Fruit fly (Drosophila melanogaster) whole organism, prepupa: ENCODE data around the gene yuri.

Experiments
- Blimp-1 ChIP-seq: fragments of 200-800 bp; sonication (Bioruptor generic); optimal IDR thresholded peaks from 3 replicates; lab custom pipeline; 2017; ENCODE audit warnings: missing biosample characterization, missing genetic modification characterization, mild to moderate bottlenecking, moderate library complexity, missing genetic modification reagents
- CG10631 ChIP-seq: fragments of 200-800 bp; sonication (Bioruptor generic); optimal IDR thresholded peaks from 2 replicates; lab custom pipeline; 2016; ENCODE audit warnings: missing biosample characterization, missing genetic modification characterization
- CG10669 ChIP-seq: fragments of 200-800 bp; sonication (Bioruptor generic); optimal IDR thresholded peaks from 3 replicates; lab custom pipeline; 2018; ENCODE audit warnings: missing biosample characterization, mild to moderate bottlenecking, missing genetic modification characterization, moderate library complexity
- CG11294 ChIP-seq: fragments of 200-800 bp; sonication (Bioruptor generic); IDR thresholded peaks from 2 replicates; pipeline ENCODE4 v1.3.6; 2022; ENCODE audit warnings: missing biosample characterization, missing genetic modification characterization
- CG11762 ChIP-seq: fragments of 200-800 bp; sonication (Bioruptor generic); optimal IDR thresholded peaks from 3 replicates; lab custom pipeline; 2016; ENCODE audit warnings: missing biosample characterization, missing genetic modification characterization; ENCODE audit not compliant: insufficient read depth
- CG11902 ChIP-seq: fragments of 200-800 bp; sonication (Bioruptor generic); optimal IDR thresholded peaks from 3 replicates; lab custom pipeline; 2016; ENCODE audit warnings: missing biosample characterization, missing genetic modification characterization
- CG15336 ChIP-seq: fragments of 200-800 bp; sonication (Bioruptor generic); IDR thresholded peaks from 2 replicates; pipeline ENCODE4 v1.3.6; 2022; ENCODE audit warnings: missing biosample characterization, missing genetic modification characterization
- CG1621 ChIP-seq: fragments of 200-800 bp; sonication (Bioruptor generic); optimal IDR thresholded peaks from 3 replicates; lab custom pipeline; 2018; ENCODE audit warnings: missing biosample characterization, mild to moderate bottlenecking, missing genetic modification characterization
- CG3032 ChIP-seq: fragments of 200-800 bp; optimal IDR thresholded peaks from 2 replicates; lab custom pipeline; 2019; ENCODE audit warnings: missing biosample characterization, mild to moderate bottlenecking, missing genetic modification characterization, moderate library complexity
- CG31627 ChIP-seq: fragments of 200-800 bp; sonication (Bioruptor generic); optimal IDR thresholded peaks from 3 replicates; lab custom pipeline; 2016; ENCODE audit warnings: missing biosample characterization, missing genetic modification characterization
- CG32006 ChIP-seq: fragments of 200-800 bp; sonication (Bioruptor generic); optimal IDR thresholded peaks from 3 replicates; lab custom pipeline; 2017; ENCODE audit warnings: missing biosample characterization, mild to moderate bottlenecking, missing genetic modification characterization
- CG34406 ChIP-seq: fragments of 200-800 bp; sonication (Bioruptor generic); optimal IDR thresholded peaks from 3 replicates; lab custom pipeline; 2016; ENCODE audit warnings: missing biosample characterization, missing genetic modification characterization
- CG3919 ChIP-seq: fragments of 200-800 bp; sonication (Bioruptor generic); optimal IDR thresholded peaks from 3 replicates; lab custom pipeline; 2016; ENCODE audit warnings: missing biosample characterization, missing genetic modification characterization
- CG4318 ChIP-seq: fragments of 200-800 bp; sonication (Bioruptor generic); optimal IDR thresholded peaks from 3 replicates; lab custom pipeline; 2017; ENCODE audit warnings: missing biosample characterization, mild to moderate bottlenecking, missing genetic modification characterization
- CG6163 ChIP-seq: fragments of 200-800 bp; sonication (Bioruptor generic); IDR thresholded peaks from 3 replicates; pipeline ENCODE4 v1.3.6; 2022; ENCODE audit warnings: missing biosample characterization, missing genetic modification characterization
- CG6792 ChIP-seq: fragments of 200-800 bp; sonication (Bioruptor generic); optimal IDR thresholded peaks from 3 replicates; lab custom pipeline; 2016; ENCODE audit warnings: missing biosample characterization, missing genetic modification characterization
- CG6808 ChIP-seq: fragments of 200-800 bp; sonication (Bioruptor generic); optimal IDR thresholded peaks from 3 replicates; lab custom pipeline; 2017; ENCODE audit warnings: missing biosample characterization, missing genetic modification characterization, mild to moderate bottlenecking, moderate library complexity, missing genetic modification reagents
- CG6854 ChIP-seq: fragments of 200-800 bp; sonication (Bioruptor generic); optimal IDR thresholded peaks from 2 replicates; lab custom pipeline; 2017; ENCODE audit warnings: missing biosample characterization, mild to moderate bottlenecking, missing genetic modification characterization
- CG7368 ChIP-seq: fragments of 200-800 bp; sonication (Bioruptor generic); optimal IDR thresholded peaks from 3 replicates; lab custom pipeline; 2016; ENCODE audit warnings: missing biosample characterization, missing genetic modification characterization
- CG8119 ChIP-seq: fragments of 200-800 bp; sonication (Bioruptor generic); IDR thresholded peaks from 3 replicates; pipeline ENCODE4 v1.3.6; 2022; ENCODE audit warnings: missing biosample characterization, missing genetic modification characterization
- CG8319 ChIP-seq: fragments of 200-800 bp; sonication (Bioruptor generic); optimal IDR thresholded peaks from 3 replicates; lab custom pipeline; 2016; ENCODE audit warnings: missing biosample characterization, missing genetic modification characterization
- CG8632 ChIP-seq: fragments of 200-800 bp; sonication (Bioruptor generic); optimal IDR thresholded peaks from 3 replicates; lab custom pipeline; 2016; ENCODE audit warnings: missing biosample characterization, missing genetic modification characterization
- Eip75B ChIP-seq: fragments of 200-800 bp; sonication (Bioruptor generic); optimal IDR thresholded peaks from 3 replicates; lab custom pipeline; 2016; ENCODE audit warnings: missing biosample characterization, missing genetic modification characterization
- Eip78C ChIP-seq: fragments of 200-800 bp; sonication (Bioruptor generic); peaks from one replicate; lab custom pipeline; 2016; ENCODE audit warnings: missing biosample characterization, missing genetic modification characterization
- Ets21C ChIP-seq: fragments of 200-800 bp; sonication (Bioruptor generic); optimal IDR thresholded peaks from 3 replicates; lab custom pipeline; 2016; ENCODE audit warnings: missing biosample characterization, missing genetic modification characterization
- Ets96B ChIP-seq: fragments of 200-800 bp; optimal IDR thresholded peaks from 2 replicates; lab custom pipeline; 2019; ENCODE audit warnings: missing biosample characterization, mild to moderate bottlenecking, missing genetic modification characterization, moderate library complexity
- Gug ChIP-seq: fragments of 200-800 bp; sonication (Bioruptor generic); IDR thresholded peaks from 2 replicates; pipeline ENCODE4 v1.3.6; 2022; ENCODE audit warnings: missing biosample characterization, missing genetic modification characterization
- Hr38 ChIP-seq: sonication (Bioruptor generic); optimal IDR thresholded peaks from 2 replicates; lab custom pipeline; 2016; ENCODE audit warnings: missing biosample characterization, missing genetic modification characterization
- Hr4 ChIP-seq: fragments of 200-800 bp; sonication (Bioruptor generic); optimal IDR thresholded peaks from 3 replicates; lab custom pipeline; 2016; ENCODE audit warnings: missing biosample characterization, missing genetic modification characterization
- Lpt ChIP-seq: fragments of 200-800 bp; sonication (Bioruptor generic); optimal IDR thresholded peaks from 3 replicates; lab custom pipeline; 2016; ENCODE audit warnings: missing biosample characterization, missing genetic modification characterization
- Met ChIP-seq: fragments of 200-800 bp; sonication (Bioruptor generic); optimal IDR thresholded peaks from 3 replicates; lab custom pipeline; 2016; ENCODE audit warnings: missing biosample characterization, missing genetic modification characterization
- OdsH ChIP-seq: fragments of 200-800 bp; sonication (Bioruptor generic); optimal IDR thresholded peaks from 3 replicates; lab custom pipeline; 2016; ENCODE audit warnings: missing biosample characterization, missing genetic modification characterization
- Sox102F ChIP-seq: fragments of 200-800 bp; sonication (Bioruptor generic); optimal IDR thresholded peaks from 2 replicates; lab custom pipeline; 2016; ENCODE audit warnings: missing biosample characterization, mild to moderate bottlenecking, missing genetic modification characterization
- Sox14 ChIP-seq: fragments of 200-800 bp; sonication (Bioruptor generic); optimal IDR thresholded peaks from 3 replicates; lab custom pipeline; 2016; ENCODE audit warnings: missing biosample characterization, missing genetic modification characterization
- Sox15 ChIP-seq: fragments of 200-800 bp; sonication (Bioruptor generic); optimal IDR thresholded peaks from 3 replicates; lab custom pipeline; 2016; ENCODE audit warnings: missing biosample characterization, missing genetic modification characterization
- achi ChIP-seq: fragments of 200-800 bp; sonication (Bioruptor generic); optimal IDR thresholded peaks from 3 replicates; lab custom pipeline; 2016; ENCODE audit warnings: missing biosample characterization, missing genetic modification characterization
- acj6 ChIP-seq: fragments of 200-800 bp; sonication (Bioruptor generic); optimal IDR thresholded peaks from 3 replicates; lab custom pipeline; 2016; ENCODE audit warnings: missing biosample characterization, missing genetic modification characterization
- dac ChIP-seq: fragments of 200-800 bp; sonication (Bioruptor generic); optimal IDR thresholded peaks from 2 replicates; lab custom pipeline; 2017; ENCODE audit warnings: missing biosample characterization, mild to moderate bottlenecking, missing genetic modification characterization
- dsx ChIP-seq: fragments of 200-800 bp; optimal IDR thresholded peaks from 3 replicates; lab custom pipeline; 2019; ENCODE audit warnings: missing biosample characterization, mild to moderate bottlenecking, missing genetic modification characterization, moderate library complexity; ENCODE audit not compliant: poor library complexity, severe bottlenecking
- eg ChIP-seq: fragments of 200-800 bp; sonication (Bioruptor generic); IDR thresholded peaks from 3 replicates; pipeline ENCODE4 v1.3.6; 2022; ENCODE audit warnings: missing biosample characterization, missing genetic modification characterization
- fd59A ChIP-seq: fragments of 200-800 bp; sonication (Bioruptor generic); optimal IDR thresholded peaks from 2 replicates; lab custom pipeline; 2017; ENCODE audit warnings: missing biosample characterization, mild to moderate bottlenecking, missing genetic modification characterization, missing genetic modification reagents
- fd85E ChIP-seq: fragments of 200-800 bp; sonication (Bioruptor generic); optimal IDR thresholded peaks from 3 replicates; lab custom pipeline; 2016; ENCODE audit warnings: missing biosample characterization, missing genetic modification characterization
- lz ChIP-seq: fragments of 200-800 bp; sonication (Bioruptor generic); optimal IDR thresholded peaks from 3 replicates; lab custom pipeline; 2016; ENCODE audit warnings: missing biosample characterization, missing genetic modification characterization
- net ChIP-seq: fragments of 200-800 bp; sonication (Bioruptor generic); optimal IDR thresholded peaks from 3 replicates; lab custom pipeline; 2016; ENCODE audit warnings: missing biosample characterization, missing genetic modification characterization
- salr ChIP-seq, 2 experiments: fragments of 200-800 bp; sonication (Bioruptor generic); optimal IDR thresholded peaks; 3 replicates each; lab custom pipeline; 2016 to 2018; ENCODE audit warnings: missing biosample characterization in 2 of 2, missing genetic modification characterization in 2 of 2, mild to moderate bottlenecking in 1 of 2
- topi ChIP-seq: fragments of 200-800 bp; sonication (Bioruptor generic); optimal IDR thresholded peaks from 3 replicates; lab custom pipeline; 2016; ENCODE audit warnings: missing biosample characterization, missing genetic modification characterization
- vri ChIP-seq: fragments of 200-800 bp; sonication (Bioruptor generic); optimal IDR thresholded peaks from 3 replicates; lab custom pipeline; 2016; ENCODE audit warnings: missing biosample characterization, mild to moderate bottlenecking, missing genetic modification characterization

The yuri gene

DNA sequence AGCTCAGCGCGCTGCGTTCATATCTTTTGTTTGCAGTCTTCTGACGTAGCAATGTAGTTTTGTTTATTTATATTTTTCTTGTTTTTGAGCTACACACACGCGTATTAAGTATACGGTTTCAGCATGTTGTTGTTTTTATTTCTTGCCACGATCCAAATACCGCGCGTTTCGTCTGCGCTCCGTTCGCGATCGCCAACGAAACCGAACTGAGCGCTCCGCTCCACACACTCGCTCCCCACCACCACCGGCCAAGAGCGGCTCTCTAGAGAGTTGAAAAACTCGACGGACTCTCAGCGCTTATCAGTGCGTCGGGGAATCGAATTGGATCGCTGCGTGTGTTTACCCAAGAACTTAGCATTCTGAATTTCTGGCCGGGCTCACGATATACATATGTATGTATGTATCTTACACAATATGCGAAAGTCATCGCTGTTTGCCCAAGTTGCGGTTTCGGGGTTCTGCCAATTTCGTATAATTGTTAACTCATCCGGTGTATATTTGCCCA, at the start of gene yuri (continued):
- TF ChIP-seq Eip75B = peak; percentile 56
- TF ChIP-seq CG10631 = no peak
- TF ChIP-seq CG31627 (GFP tag; lab: Kevin White, UChicago) = no peak
- no peak for TF ChIP-seq Hr38 (GFP tag; lab: Kevin White, UChicago)
- peak; percentile 25 for TF ChIP-seq fd59A (GFP tag; lab: Kevin White, UChicago)
- peak; percentile 9 for TF ChIP-seq Blimp-1 (GFP tag; lab: Kevin White, UChicago)
- TF ChIP-seq CG7368 (GFP tag; lab: Kevin White, UChicago) = no peak
- TF ChIP-seq fd85E (GFP tag; lab: Kevin White, UChicago) = no peak

DNA sequence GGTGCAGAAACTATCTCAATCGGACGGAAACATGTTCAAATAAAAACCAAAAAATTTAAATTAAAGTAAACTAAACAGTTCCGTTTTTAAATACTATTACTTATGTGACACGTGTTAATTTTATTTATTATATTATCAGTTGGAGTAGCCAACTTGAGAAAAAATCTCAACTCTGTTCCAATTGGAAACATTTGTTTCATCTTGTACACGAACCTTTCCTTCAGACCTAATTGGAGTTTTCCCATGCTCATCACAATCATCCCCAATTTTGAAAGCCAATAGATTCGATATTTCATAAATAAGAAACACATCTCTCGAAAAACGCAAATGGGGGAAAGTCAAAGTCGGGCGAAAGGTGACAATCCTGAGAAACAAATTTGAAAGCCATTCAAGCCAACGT, 42.3 kb upstream of the yuri start:
- no peak for TF ChIP-seq Hr38 (GFP tag; lab: Kevin White, UChicago)
- TF ChIP-seq topi = no peak
- no peak for TF ChIP-seq Sox15 (GFP tag; lab: Kevin White, UChicago)
- no peak for TF ChIP-seq dsx (GFP tag; lab: Kevin White, UChicago)
- TF ChIP-seq Sox14 (GFP tag; lab: Kevin White, UChicago) = no peak

DNA sequence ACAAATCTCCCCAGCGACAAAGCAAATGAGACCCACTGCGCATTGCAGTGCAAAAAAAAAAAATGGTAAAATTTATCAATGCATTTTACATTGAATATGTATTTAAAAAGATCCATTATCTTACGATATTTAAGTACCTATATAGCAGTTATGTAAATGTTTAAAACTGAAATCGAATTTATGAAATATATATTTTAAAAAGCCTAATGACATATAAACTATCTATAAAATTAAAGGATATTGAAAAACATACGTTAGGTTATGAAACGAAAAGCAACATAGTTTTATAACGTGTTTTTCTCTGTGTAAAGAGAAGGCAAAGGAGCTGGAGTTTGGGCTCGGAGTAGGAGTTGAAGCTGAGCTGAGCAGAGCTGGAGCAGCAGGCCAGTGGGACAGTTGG, 39.9 kb upstream of the yuri start:
- TF ChIP-seq Hr38 (GFP tag; lab: Kevin White, UChicago) (no peak), CG10669 (GFP tag; lab: Kevin White, UChicago) (peak; percentile 23), CG34406 (peak; percentile 68), acj6 (GFP tag; lab: Kevin White, UChicago) (peak; percentile 65), vri (GFP tag; lab: Kevin White, UChicago) (peak; percentile 51), Ets21C (GFP tag; lab: Kevin White, UChicago) (no peak), CG6792 (GFP tag; lab: Kevin White, UChicago) (peak; percentile 62), Gug (GFP tag; lab: Robert Waterston, UW) (no peak), Eip78C (GFP tag; lab: Kevin White, UChicago) (peak; percentile 89), CG1621 (tag; lab: Kevin White, UChicago) (no peak), OdsH (GFP tag; lab: Kevin White, UChicago) (peak; percentile 59), fd85E (GFP tag; lab: Kevin White, UChicago) (no peak), CG8119 (peak; percentile 80), CG11762 (GFP tag; lab: Kevin White, UChicago) (no peak), CG15336 (GFP tag; lab: Robert Waterston, UW) (peak; percentile 77), CG11294 (GFP tag; lab: Robert Waterston, UW) (no peak), Sox14 (GFP tag; lab: Kevin White, UChicago) (peak; percentile 36), salr (GFP tag; optimal IDR thresholded peaks at IDR 0.05; lab: Kevin White, UChicago) (peak in 1 of 2 experiments; percentile 76), Hr4 (GFP tag; lab: Kevin White, UChicago) (peak; percentile 30), Lpt (GFP tag; lab: Kevin White, UChicago) (peak; percentile 67), dsx (GFP tag; lab: Kevin White, UChicago) (peak; percentile 39), Sox102F (GFP tag; lab: Kevin White, UChicago) (peak; percentile 41), CG4318 (peak; percentile 49), Sox15 (GFP tag; lab: Kevin White, UChicago) (no peak), Ets96B (peak; percentile 48), CG11902 (no peak), CG3919 (GFP tag; lab: Kevin White, UChicago) (peak; percentile 70), CG8632 (peak; percentile 54), dac (GFP tag; lab: Kevin White, UChicago) (peak; percentile 27), eg (no peak), achi (GFP tag; lab: Kevin White, UChicago) (peak; percentile 65), lz (peak; percentile 53), Blimp-1 (GFP tag; lab: Kevin White, UChicago) (peak; percentile 29), CG6163 (GFP tag; lab: Robert Waterston, UW) (no peak), CG32006 (GFP tag; lab: Kevin White, UChicago) (peak; percentile 83), CG8319 (GFP tag; lab: Kevin White, UChicago) (peak; percentile 17), CG6808 (GFP tag; lab: Kevin White, UChicago) (peak; percentile 36), CG10631 (peak; percentile 63), Met (GFP tag; lab: Kevin White, UChicago) (peak; percentile 74), CG6854 (GFP tag; lab: Kevin White, UChicago) (no peak), CG7368 (GFP tag; lab: Kevin White, UChicago) (peak; percentile 37), CG3032 (tag; lab: Kevin White, UChicago) (peak; percentile 42), net (peak; percentile 57)
